Fruit fly (Drosophila melanogaster) whole organism, pupa: ENCODE data around the gene CG3734.

Experiments used
- CG12605 ChIP-seq: fragments of 200-800 bp; sonication (Bioruptor generic); IDR thresholded peaks from 2 replicates; pipeline ENCODE4 v1.3.6; 2022; ENCODE audit warnings: missing biosample characterization, missing genetic modification characterization
- CG13204 ChIP-seq: fragments of 200-800 bp; sonication (Bioruptor generic); optimal IDR thresholded peaks from 2 replicates; lab custom pipeline; 2018; ENCODE audit warnings: missing biosample characterization, mild to moderate bottlenecking, missing genetic modification characterization, moderate library complexity
- CG15710 ChIP-seq: fragments of 200-800 bp; sonication (Bioruptor generic); optimal IDR thresholded peaks from 2 replicates; lab custom pipeline; 2018; ENCODE audit warnings: missing biosample characterization, mild to moderate bottlenecking, missing genetic modification characterization, moderate library complexity
- CG17806 ChIP-seq: fragments of 200-800 bp; sonication (Bioruptor generic); optimal IDR thresholded peaks from 2 replicates; lab custom pipeline; 2018; ENCODE audit warnings: missing biosample characterization, mild to moderate bottlenecking, missing genetic modification characterization, moderate library complexity
- CG34367 ChIP-seq: fragments of 200-800 bp; sonication (Bioruptor generic); optimal IDR thresholded peaks from 2 replicates; lab custom pipeline; 2018; ENCODE audit warnings: missing biosample characterization, mild to moderate bottlenecking, missing genetic modification characterization
- EcR ChIP-seq: fragments of 200-800 bp; sonication (Bioruptor generic); optimal IDR thresholded peaks from 3 replicates; lab custom pipeline; 2019; ENCODE audit warnings: missing biosample characterization, missing genetic modification characterization, mild to moderate bottlenecking, moderate library complexity, missing genetic modification reagents

- TF ChIP-seq CG15710 (tag; lab: Kevin White, UChicago) (no peak), CG12605 (no peak), EcR (GFP tag; lab: Kevin White, UChicago) (no peak), CG13204 (GFP tag; lab: Kevin White, UChicago) (no peak), CG17806 (no peak), CG34367 (no peak)
Observed at dm6 chr3R:19370693-19371092, 17.0 kb upstream of the CG3734 start.
